Worm (Caenorhabditis elegans) whole organism, L1 larva: Measurements from ENCODE around the gene F47B7.2.

Source experiments
- F16B12.6 ChIP-seq: fragments of 150-350 bp; optimal IDR thresholded peaks from 2 replicates; lab custom pipeline; 2014; ENCODE audit warnings: missing biosample characterization, missing genetic modification characterization
- Y116A8C.19 ChIP-seq: sonication (generic microtip); optimal IDR thresholded peaks from 2 replicates; lab custom pipeline; 2016; ENCODE audit warnings: missing compliant biosample characterization, missing genetic modification characterization, borderline replicate concordance
- alr-1 ChIP-seq: fragments of 200-800 bp; sonication (Bioruptor generic); optimal IDR thresholded peaks from 2 replicates; lab custom pipeline; 2018; ENCODE audit warnings: borderline replicate concordance, mild to moderate bottlenecking, missing genetic modification characterization, missing compliant biosample characterization
- aly-2 ChIP-seq: fragments of 150-350 bp; optimal IDR thresholded peaks from 2 replicates; lab custom pipeline; 2014; ENCODE audit warnings: missing biosample characterization, missing genetic modification characterization
- ceh-63 ChIP-seq: fragments of 200-800 bp; sonication (Bioruptor generic); optimal IDR thresholded peaks from 2 replicates; lab custom pipeline; 2018; ENCODE audit warnings: mild to moderate bottlenecking, missing genetic modification characterization, missing compliant biosample characterization
- ceh-82 ChIP-seq, 3 experiments: fragments of 150-350 bp in 1 of 3; sonication (generic microtip) in 2 of 3; optimal IDR thresholded peaks; 2 replicates each; lab custom pipeline; 2014 to 2017; ENCODE audit warnings: missing biosample characterization in 3 of 3, missing genetic modification characterization in 3 of 3
- dpl-1 ChIP-seq, 3 experiments: fragments of 150-350 bp in 2 of 3; sonication (generic microtip) in 1 of 3; optimal IDR thresholded peaks; 2 replicates each; lab custom pipeline; 2014 to 2017; ENCODE audit warnings: missing biosample characterization in 3 of 3, missing genetic modification characterization in 3 of 3, missing genetic modification reagents in 3 of 3
- dsc-1 ChIP-seq: sonication (generic microtip); optimal IDR thresholded peaks from 2 replicates; lab custom pipeline; 2016; ENCODE audit warnings: mild to moderate bottlenecking, missing genetic modification characterization, missing compliant biosample characterization
- efl-1 ChIP-seq, 4 experiments: fragments of 150-350 bp; optimal IDR thresholded peaks in 3 of 4; peaks in 1 of 4; 1 replicate in 1 of 4; 2 replicates in 3 of 4; lab custom pipeline; 2014; ENCODE audit warnings: missing biosample characterization in 2 of 4, missing genetic modification characterization in 2 of 4, missing genetic modification reagents in 2 of 4
- efl-3 ChIP-seq: fragments of 200-800 bp; sonication (Bioruptor generic); optimal IDR thresholded peaks from 2 replicates; lab custom pipeline; 2018; ENCODE audit warnings: mild to moderate bottlenecking, missing genetic modification characterization, missing compliant biosample characterization
- egl-13 ChIP-seq: sonication (generic microtip); optimal IDR thresholded peaks from 2 replicates; lab custom pipeline; 2016; ENCODE audit warnings: missing genotype, missing genetic modification reagents, missing genetic modification characterization, missing compliant biosample characterization
- egl-27 ChIP-seq, 2 experiments: fragments of 150-350 bp in 1 of 2; sonication (generic microtip); optimal IDR thresholded peaks; 3 replicates each; lab custom pipeline; 2017 to 2018; ENCODE audit warnings: missing biosample characterization in 2 of 2, missing genetic modification characterization in 2 of 2, missing genetic modification reagents in 2 of 2
- elt-2 ChIP-seq: sonication (generic microtip); optimal IDR thresholded peaks from 2 replicates; lab custom pipeline; 2016; ENCODE audit warnings: missing genetic modification characterization, mild to moderate bottlenecking, inconsistent platforms, missing compliant biosample characterization, missing genetic modification reagents
- fkh-4 ChIP-seq: sonication (generic microtip); optimal IDR thresholded peaks from 2 replicates; lab custom pipeline; 2016; ENCODE audit warnings: missing compliant biosample characterization, missing genetic modification characterization, borderline replicate concordance
- fkh-8 ChIP-seq: sonication (generic microtip); optimal IDR thresholded peaks from 2 replicates; lab custom pipeline; 2016; ENCODE audit warnings: mild to moderate bottlenecking, missing genetic modification characterization, missing compliant biosample characterization
- hpl-2 ChIP-seq: fragments of 150-350 bp; optimal IDR thresholded peaks from 2 replicates; lab custom pipeline; 2014; ENCODE audit warnings: missing biosample characterization, missing genetic modification reagents, missing genetic modification characterization
- irx-1 ChIP-seq: sonication (generic microtip); optimal IDR thresholded peaks from 2 replicates; lab custom pipeline; 2016; ENCODE audit warnings: missing genetic modification characterization, missing compliant biosample characterization
- jun-1 ChIP-seq: fragments of 150-350 bp; optimal IDR thresholded peaks from 2 replicates; lab custom pipeline; 2014; ENCODE audit warnings: missing biosample characterization, missing genetic modification reagents, missing genetic modification characterization
- lin-14 ChIP-seq: fragments of 200-800 bp; sonication (Bioruptor generic); optimal IDR thresholded peaks from 2 replicates; lab custom pipeline; 2018; ENCODE audit warnings: mild to moderate bottlenecking, missing genetic modification characterization, moderate library complexity, missing compliant biosample characterization
- lin-15B ChIP-seq: fragments of 150-350 bp; sonication (generic microtip); optimal IDR thresholded peaks from 3 replicates; lab custom pipeline; 2014; ENCODE audit warnings: missing biosample characterization, missing genetic modification characterization
- lin-35 ChIP-seq, 2 experiments: fragments of 150-350 bp; optimal IDR thresholded peaks; 2 replicates each; lab custom pipeline; 2014; ENCODE audit warnings: missing biosample characterization in 2 of 2, missing genetic modification characterization in 2 of 2, missing genetic modification reagents in 2 of 2
- lin-39 ChIP-seq: fragments of 150-350 bp; optimal IDR thresholded peaks from 2 replicates; lab custom pipeline; 2014; ENCODE audit warnings: missing biosample characterization, missing genetic modification reagents, missing genetic modification characterization
- mab-9 ChIP-seq: fragments of 200-800 bp; sonication (Bioruptor generic); IDR thresholded peaks from 2 replicates; pipeline ENCODE4 v1.3.6; 2022; ENCODE audit warnings: missing genetic modification reagents, missing genetic modification characterization, missing compliant biosample characterization
- mdl-1 ChIP-seq, 2 experiments: fragments of 150-350 bp; optimal IDR thresholded peaks; 2 replicates each; lab custom pipeline; 2014 to 2017; ENCODE audit warnings: missing biosample characterization in 2 of 2, missing genetic modification characterization in 2 of 2, inconsistent platforms in 1 of 2
- mef-2 ChIP-seq: fragments of 150-350 bp; optimal IDR thresholded peaks from 2 replicates; lab custom pipeline; 2014; ENCODE audit warnings: missing biosample characterization, missing genetic modification characterization
- mep-1 ChIP-seq: fragments of 150-350 bp; optimal IDR thresholded peaks from 2 replicates; lab custom pipeline; 2014; ENCODE audit warnings: missing biosample characterization, missing genetic modification characterization
- nhr-11 ChIP-seq: fragments of 150-350 bp; optimal IDR thresholded peaks from 2 replicates; lab custom pipeline; 2014; ENCODE audit warnings: missing biosample characterization, missing genetic modification characterization
- nhr-19 ChIP-seq: fragments of 200-800 bp; sonication (Bioruptor generic); conservative IDR thresholded peaks from 2 replicates; pipeline ENCODE4 v1.3.6; 2022; ENCODE audit warnings: missing genetic modification characterization, missing compliant biosample characterization
- nhr-237 ChIP-seq: fragments of 150-350 bp; optimal IDR thresholded peaks from 2 replicates; lab custom pipeline; 2014; ENCODE audit warnings: missing biosample characterization, missing genetic modification characterization
- nhr-28 ChIP-seq: fragments of 150-350 bp; optimal IDR thresholded peaks from 2 replicates; lab custom pipeline; 2014; ENCODE audit warnings: missing biosample characterization, missing genetic modification characterization
- nhr-71 ChIP-seq: sonication (generic microtip); optimal IDR thresholded peaks from 2 replicates; lab custom pipeline; 2016; ENCODE audit warnings: mild to moderate bottlenecking, missing genetic modification characterization, moderate library complexity, missing compliant biosample characterization
- pag-3 ChIP-seq: sonication (generic microtip); optimal IDR thresholded peaks from 2 replicates; lab custom pipeline; 2017; ENCODE audit warnings: missing genetic modification characterization, mild to moderate bottlenecking, missing compliant biosample characterization, antibody characterized with exemption, borderline replicate concordance; ENCODE audit not compliant: insufficient read depth
- pax-3 ChIP-seq: fragments of 200-800 bp; sonication (Bioruptor generic); optimal IDR thresholded peaks from 2 replicates; lab custom pipeline; 2018; ENCODE audit warnings: mild to moderate bottlenecking, missing genetic modification characterization, moderate library complexity, missing compliant biosample characterization
- rnt-1 ChIP-seq: sonication (generic microtip); optimal IDR thresholded peaks from 2 replicates; lab custom pipeline; 2016; ENCODE audit warnings: mild to moderate bottlenecking, missing genetic modification characterization, moderate library complexity, missing compliant biosample characterization
- sox-4 ChIP-seq: sonication (generic microtip); optimal IDR thresholded peaks from 2 replicates; lab custom pipeline; 2016; ENCODE audit warnings: missing genetic modification characterization, missing compliant biosample characterization
- sptf-1 ChIP-seq: fragments of 150-350 bp; optimal IDR thresholded peaks from 2 replicates; lab custom pipeline; 2014; ENCODE audit warnings: missing biosample characterization, missing genetic modification characterization
- sup-37 ChIP-seq: fragments of 200-800 bp; sonication (Bioruptor generic); optimal IDR thresholded peaks from 2 replicates; lab custom pipeline; 2018; ENCODE audit warnings: mild to moderate bottlenecking, missing genetic modification characterization, missing compliant biosample characterization
- swsn-7 ChIP-seq: sonication (generic microtip); optimal IDR thresholded peaks from 2 replicates; lab custom pipeline; 2016; ENCODE audit warnings: missing genetic modification characterization, missing compliant biosample characterization
- unc-130 ChIP-seq: fragments of 150-350 bp; optimal IDR thresholded peaks from 2 replicates; lab custom pipeline; 2017; ENCODE audit warnings: missing biosample characterization, missing genetic modification characterization, inconsistent platforms
- xbp-1 ChIP-seq: sonication (generic microtip); optimal IDR thresholded peaks from 2 replicates; lab custom pipeline; 2016; ENCODE audit warnings: missing genetic modification characterization, missing compliant biosample characterization
- zip-4 ChIP-seq: fragments of 200-800 bp; sonication (Bioruptor generic); optimal IDR thresholded peaks from 2 replicates; lab custom pipeline; 2018; ENCODE audit warnings: mild to moderate bottlenecking, missing genetic modification characterization, moderate library complexity, missing compliant biosample characterization

The F47B7.2 gene

ce11 chrX:3728970-3729369 lies 43.6 kb upstream of the F47B7.2 start, which contains the start of gene aex-4 (continued):
- TF ChIP-seq mef-2 (no peak), F16B12.6 (tag; lab: Kevin White, UChicago) (no peak), lin-35 (GFP tag; optimal IDR thresholded peaks at IDR 0.05; lab: Kevin White, UChicago) (peak in 1 of 2 experiments; percentile 31), sox-4 (tag; lab: Kevin White, UChicago) (no peak), egl-13 (tag; lab: Kevin White, UChicago) (peak; percentile 34), lin-14 (GFP tag; lab: Kevin White, UChicago) (peak; percentile 19), pax-3 (tag; lab: Kevin White, UChicago) (peak; percentile 51), jun-1 (no peak), ceh-82 (tag; optimal IDR thresholded peaks at IDR 0.05; lab: Kevin White, UChicago) (no peak), rnt-1 (tag; lab: Kevin White, UChicago) (no peak), nhr-19 (no peak), xbp-1 (tag; lab: Kevin White, UChicago) (no peak), mdl-1 (tag; optimal IDR thresholded peaks at IDR 0.05; lab: Kevin White, UChicago) (no peak), efl-3 (GFP tag; lab: Kevin White, UChicago) (no peak), nhr-71 (tag; lab: Kevin White, UChicago) (peak; percentile 34), mab-9 (GFP tag; lab: Robert Waterston, UW) (no peak), hpl-2 (GFP tag; lab: Kevin White, UChicago) (no peak), Y116A8C.19 (tag; lab: Kevin White, UChicago) (no peak), fkh-8 (tag; lab: Kevin White, UChicago) (peak; percentile 4), ceh-63 (no peak), zip-4 (no peak), fkh-4 (tag; lab: Kevin White, UChicago) (no peak), nhr-28 (tag; lab: Kevin White, UChicago) (no peak), lin-15B (tag; lab: Kevin White, UChicago) (no peak), dpl-1 (GFP tag; optimal IDR thresholded peaks at IDR 0.05; lab: Kevin White, UChicago) (no peak), irx-1 (tag; lab: Kevin White, UChicago) (no peak), lin-39 (tag; lab: Kevin White, UChicago) (no peak)

ce11 chrX:3733321-3733720 lies 39.2 kb upstream of the F47B7.2 start:
- TF ChIP-seq elt-2 (no peak), efl-1 (optimal IDR thresholded peaks at IDR 0.05; lab: Kevin White, UChicago) (no peak), efl-1 (GFP tag; optimal IDR thresholded peaks at IDR 0.05 in 1 of 2; lab: Kevin White, UChicago) (peak in 1 of 2 experiments; percentile 4), nhr-71 (tag; lab: Kevin White, UChicago) (peak; percentile 30), rnt-1 (tag; lab: Kevin White, UChicago) (peak; percentile 64), unc-130 (no peak), sptf-1 (no peak), pag-3 (tag; lab: Kevin White, UChicago) (peak; percentile 25), nhr-19 (peak; percentile 7; the same call in 1 of the 2 replicates), egl-27 (tag; optimal IDR thresholded peaks at IDR 0.05; lab: Kevin White, UChicago) (no peak), lin-14 (GFP tag; lab: Kevin White, UChicago) (peak; percentile 66), aly-2 (tag; lab: Kevin White, UChicago) (no peak), mep-1 (tag; lab: Kevin White, UChicago) (no peak), dsc-1 (tag; lab: Kevin White, UChicago) (peak; percentile 16), alr-1 (no peak)

DNA sequence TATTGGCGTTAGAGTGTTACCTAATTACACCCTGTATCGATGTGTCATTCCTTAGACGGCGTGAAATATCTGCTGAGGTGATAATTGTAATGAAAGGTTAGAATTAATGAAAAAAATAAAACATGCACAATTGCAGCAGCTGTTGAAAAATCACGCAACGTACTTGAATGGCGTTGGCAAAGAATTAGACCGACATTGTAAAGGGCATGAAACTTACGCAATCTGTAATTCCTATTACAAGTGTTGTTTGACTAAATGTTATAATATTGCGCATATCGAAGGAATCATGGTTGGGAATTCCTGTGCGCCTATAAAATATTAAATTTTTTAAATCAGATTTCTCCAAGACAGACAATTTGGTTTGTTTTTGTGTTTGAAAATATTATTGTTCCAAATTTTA lies 38.8 kb upstream of the F47B7.2 start, which contains the start of gene tag-18:
TSS of gene tag-18 (minus strand) at position 305 of the 400 bp plus-strand sequence.
- TF ChIP-seq swsn-7, result no peak
- no peak for TF ChIP-seq nhr-11 (tag; lab: Kevin White, UChicago)
- TF ChIP-seq nhr-237 (tag; lab: Kevin White, UChicago), result no peak
- TF ChIP-seq sup-37, result no peak
- TF ChIP-seq, all 84 proteins: peak for 0
